Worm (Caenorhabditis elegans): Measurements from ENCODE around the gene tbx-39.

Gene tbx-39

ce11 chrIV:15289508-15289907, 34.2 kb upstream of the tbx-39 start:
- TF ChIP-seq fos-1 (tag; optimal IDR thresholded peaks at IDR 0.05): no peak
- TF ChIP-seq ztf-4 (tag; optimal IDR thresholded peaks at IDR 0.05): no peak
- TF ChIP-seq fkh-2 (tag; optimal IDR thresholded peaks at IDR 0.05): no peak
- peak; percentile 21 for TF ChIP-seq pha-4 (tag; optimal IDR thresholded peaks at IDR 0.05)
- no peak for TF ChIP-seq nhr-25 (tag; optimal IDR thresholded peaks at IDR 0.05)
- no peak for TF ChIP-seq zag-1 (tag; optimal IDR thresholded peaks at IDR 0.05)
- TF ChIP-seq egl-5 (tag; optimal IDR thresholded peaks at IDR 0.05): no peak
- no peak for TF ChIP-seq tbx-2 (tag; optimal IDR thresholded peaks at IDR 0.05)
- no peak for TF ChIP-seq ceh-82 (tag; optimal IDR thresholded peaks at IDR 0.05)
- TF ChIP-seq ztf-11 (tag; optimal IDR thresholded peaks at IDR 0.05): no peak
- TF ChIP-seq pqm-1 (tag; optimal IDR thresholded peaks at IDR 0.05): no peak
- no peak for TF ChIP-seq ceh-16 (tag; optimal IDR thresholded peaks at IDR 0.05)
- no peak for TF ChIP-seq nhr-67 (tag; optimal IDR thresholded peaks at IDR 0.05)
- TF ChIP-seq lin-39 (tag; optimal IDR thresholded peaks at IDR 0.05): no peak
- no peak for TF ChIP-seq unc-62 (GFP tag; optimal IDR thresholded peaks at IDR 0.05)
- TF ChIP-seq ZK546.5 (tag; optimal IDR thresholded peaks at IDR 0.05): no peak
- no peak for TF ChIP-seq nhr-237 (tag; optimal IDR thresholded peaks at IDR 0.05)
- no peak for TF ChIP-seq ceh-28 (tag; optimal IDR thresholded peaks at IDR 0.05)
- no peak for TF ChIP-seq jun-1 (tag; optimal IDR thresholded peaks at IDR 0.05)
- TF ChIP-seq snpc-4 (tag; optimal IDR thresholded peaks at IDR 0.05): peak; percentile 31
- TF ChIP-seq egl-27 (tag; optimal IDR thresholded peaks at IDR 0.05): no peak
- no peak for TF ChIP-seq daf-12 (tag; optimal IDR thresholded peaks at IDR 0.05)
- TF ChIP-seq nhr-12 (tag; optimal IDR thresholded peaks at IDR 0.05): no peak
- TF ChIP-seq lsy-12 (tag; optimal IDR thresholded peaks at IDR 0.05): no peak
- TF ChIP-seq nhr-77 (tag; optimal IDR thresholded peaks at IDR 0.05): no peak
- no peak for TF ChIP-seq elt-3 (tag; optimal IDR thresholded peaks at IDR 0.05)
- TF ChIP-seq ceh-9 (tag; optimal IDR thresholded peaks at IDR 0.05): no peak
- no peak for TF ChIP-seq eor-1 (tag; optimal IDR thresholded peaks at IDR 0.05)
- TF ChIP-seq hmg-11 (tag; optimal IDR thresholded peaks at IDR 0.05): peak; percentile 33
- no peak for TF ChIP-seq nhr-28 (tag; optimal IDR thresholded peaks at IDR 0.05)
- no peak for TF ChIP-seq elt-1 (tag; optimal IDR thresholded peaks at IDR 0.05)
- no peak for TF ChIP-seq unc-39 (tag; optimal IDR thresholded peaks at IDR 0.05)
- TF ChIP-seq mdl-1 (tag; optimal IDR thresholded peaks at IDR 0.05): no peak
- TF ChIP-seq elt-2 (tag; optimal IDR thresholded peaks at IDR 0.05): peak; percentile 1
- no peak for TF ChIP-seq R02D3.7 (tag; optimal IDR thresholded peaks at IDR 0.05)

- TF ChIP-seq elt-3 (tag; optimal IDR thresholded peaks at IDR 0.05): no peak
- TF ChIP-seq unc-39 (tag; optimal IDR thresholded peaks at IDR 0.05): no peak
- TF ChIP-seq eor-1 (tag; optimal IDR thresholded peaks at IDR 0.05): no peak
- TF ChIP-seq mdl-1 (tag; optimal IDR thresholded peaks at IDR 0.05): no peak
- no peak for TF ChIP-seq zag-1 (tag; optimal IDR thresholded peaks at IDR 0.05)
- TF ChIP-seq daf-12 (tag; optimal IDR thresholded peaks at IDR 0.05): no peak
- TF ChIP-seq unc-62 (GFP tag; optimal IDR thresholded peaks at IDR 0.05): no peak
- TF ChIP-seq pha-4 (tag; optimal IDR thresholded peaks at IDR 0.05): no peak
- no peak for TF ChIP-seq ZK546.5 (tag; optimal IDR thresholded peaks at IDR 0.05)
Measured at ce11 chrIV:15291162-15291561, 32.5 kb upstream of the tbx-39 start, which contains the start of gene pqn-90. Gene pqn-90 (minus strand): TSS chrIV:15291262.

ce11 chrIV:15291607-15292006, 32.1 kb upstream of the tbx-39 start, which contains the start of gene pqn-91:
Gene pqn-91 (plus strand): TSS chrIV:15291907.
- no peak for TF ChIP-seq zag-1 (tag; optimal IDR thresholded peaks at IDR 0.05)
- TF ChIP-seq lin-39 (tag; optimal IDR thresholded peaks at IDR 0.05): no peak
- TF ChIP-seq nhr-12 (tag; optimal IDR thresholded peaks at IDR 0.05): no peak
- TF ChIP-seq snpc-4 (tag; optimal IDR thresholded peaks at IDR 0.05): no peak
- no peak for TF ChIP-seq fkh-10 (GFP tag; optimal IDR thresholded peaks at IDR 0.05)
- no peak for TF ChIP-seq mml-1 (tag; optimal IDR thresholded peaks at IDR 0.05)
- TF ChIP-seq lin-15B (tag; optimal IDR thresholded peaks at IDR 0.05): no peak
- no peak for TF ChIP-seq nhr-76 (tag; optimal IDR thresholded peaks at IDR 0.05)

ce11 chrIV:15294040-15294439, 29.7 kb upstream of the tbx-39 start, which contains the start of gene Y73F8A.10:
Gene Y73F8A.10 (plus strand): TSS chrIV:15294340.
- TF ChIP-seq ama-1 (optimal IDR thresholded peaks at IDR 0.05): no peak
- no peak for TF ChIP-seq nhr-67 (tag; optimal IDR thresholded peaks at IDR 0.05)
- TF ChIP-seq lin-39 (tag; optimal IDR thresholded peaks at IDR 0.05): no peak
- TF ChIP-seq pha-4 (tag; optimal IDR thresholded peaks at IDR 0.05): no peak
- TF ChIP-seq egl-27 (tag; optimal IDR thresholded peaks at IDR 0.05): no peak
- no peak for TF ChIP-seq jun-1 (tag; optimal IDR thresholded peaks at IDR 0.05)
- TF ChIP-seq ztf-4 (tag; optimal IDR thresholded peaks at IDR 0.05): no peak
- no peak for TF ChIP-seq tbx-2 (tag; optimal IDR thresholded peaks at IDR 0.05)
- no peak for TF ChIP-seq nhr-11 (tag; optimal IDR thresholded peaks at IDR 0.05)
- no peak for TF ChIP-seq fkh-10 (GFP tag; optimal IDR thresholded peaks at IDR 0.05)
- TF ChIP-seq ceh-82 (tag; optimal IDR thresholded peaks at IDR 0.05): no peak

Data from whole organism, L3 larva.